Worm (Caenorhabditis elegans): ENCODE data around the gene T27E4.1.

DNA sequence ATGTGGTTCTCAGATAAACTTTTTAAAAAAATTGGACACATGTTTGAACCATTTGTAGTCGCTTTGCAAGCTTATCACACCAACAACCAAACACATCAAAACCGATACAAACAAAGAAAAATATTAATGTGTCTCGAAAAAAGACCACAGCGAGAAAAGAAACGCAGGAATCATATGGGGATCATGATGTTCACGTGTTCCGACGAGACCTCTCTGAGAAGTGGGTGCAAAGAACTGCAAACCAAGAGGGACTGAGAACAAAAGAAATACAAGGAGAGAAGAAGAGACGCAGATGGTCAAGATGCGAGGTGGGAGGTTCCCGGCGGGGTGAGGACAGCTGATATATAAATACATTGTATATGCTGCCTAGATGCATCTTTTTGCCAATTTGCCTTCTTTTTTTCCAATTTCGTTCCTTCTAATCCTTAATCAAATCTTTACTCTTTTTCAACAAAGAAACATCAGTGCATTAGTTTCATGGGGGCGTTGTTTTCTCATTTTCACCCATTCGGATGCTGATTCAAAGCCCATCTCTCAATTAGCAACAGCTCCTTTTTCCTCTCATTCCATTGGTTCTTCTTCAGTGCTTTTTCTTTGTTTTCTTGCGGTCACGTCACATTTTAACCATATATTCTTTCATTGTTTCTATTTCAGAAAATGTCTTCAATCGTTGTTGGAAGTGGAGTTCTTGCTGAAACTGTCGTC, 3.6 kb downstream of the T27E4.1 start, which contains the start of gene F21C10.10:
- TF ChIP-seq gei-17 (GFP tag; optimal IDR thresholded peaks at IDR 0.05) = peak; percentile 52
- no peak for TF ChIP-seq snpc-4 (GFP tag; optimal IDR thresholded peaks at IDR 0.05)
- TF ChIP-seq snpc-4 (tag; optimal IDR thresholded peaks at IDR 0.05) = peak in 2 of 4 experiments; percentile 22 to 48
- TF ChIP-seq madf-10 (tag; optimal IDR thresholded peaks at IDR 0.05) = peak; percentile 72
- TF ChIP-seq sea-2 (GFP tag; IDR thresholded peaks at IDR 0.05) = no peak
- TF ChIP-seq bed-2 (GFP tag; IDR thresholded peaks at IDR 0.05) = no peak
- peak; percentile 18 to 50 for TF ChIP-seq let-607 (tag; optimal IDR thresholded peaks at IDR 0.05)
- TF ChIP-seq atf-7 (tag; optimal IDR thresholded peaks at IDR 0.05) = peak; percentile 68
- no peak for TF ChIP-seq T07F8.4 (tag; optimal IDR thresholded peaks at IDR 0.05)
- no peak for TF ChIP-seq ztf-28 (GFP tag; IDR thresholded peaks at IDR 0.05)
- TF ChIP-seq ztf-25 (GFP tag; IDR thresholded peaks at IDR 0.05) = no peak
- TF ChIP-seq nhr-27 (tag; optimal IDR thresholded peaks at IDR 0.05) = no peak
- peak; percentile 62; the same call in 1 of the 2 replicates for TF ChIP-seq hsf-1 (GFP tag; IDR thresholded peaks at IDR 0.05)

All from whole organism, young adult.